Worm (Caenorhabditis elegans): Measurements from ENCODE around the gene srw-15.
"Not testable (repeated sequence)": the region's sequence is repeated elsewhere in the genome, so short reads cannot be mapped to it uniquely, and the experiment has no call there.

Gene srw-15

DNA sequence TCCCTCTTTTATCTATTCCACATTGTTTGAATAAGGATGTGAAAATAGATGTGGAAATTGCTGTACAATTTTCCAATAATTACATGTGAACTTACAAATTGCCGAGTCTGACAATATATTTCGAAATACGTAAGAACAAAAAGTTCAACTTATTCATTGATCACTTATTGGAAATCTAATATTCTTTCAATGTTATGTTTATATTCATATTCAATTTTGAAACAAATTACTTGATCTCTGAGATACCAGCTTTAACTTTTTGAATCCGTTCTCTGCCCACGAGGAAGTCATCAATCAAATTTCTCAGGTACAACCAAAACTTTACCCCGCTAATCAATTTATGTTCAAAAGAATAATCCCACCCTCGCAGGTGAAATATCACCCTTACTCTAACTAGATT, 15.2 kb upstream of the srw-15 start, which contains the start of gene sri-26:
sri-26 (plus strand) TSS at position 301 of the 400 bp plus-strand sequence.
- not testable (repeated sequence) for TF ChIP-seq pha-4, nhr-237, zip-8 (tag; optimal IDR thresholded peaks at IDR 0.05)

- no peak for TF ChIP-seq drap-1 (GFP tag; optimal IDR thresholded peaks at IDR 0.05)
- TF ChIP-seq nhr-2 (tag; optimal IDR thresholded peaks at IDR 0.05), result no peak
- no peak for TF ChIP-seq lin-13 (tag; optimal IDR thresholded peaks at IDR 0.05)
- TF ChIP-seq unc-62 (GFP tag; optimal IDR thresholded peaks at IDR 0.05), result no peak
- TF ChIP-seq unc-39 (tag; optimal IDR thresholded peaks at IDR 0.05), result no peak
- TF ChIP-seq M03D4.4 (tag; optimal IDR thresholded peaks at IDR 0.05), result no peak
- no peak for TF ChIP-seq cnd-1 (tag; optimal IDR thresholded peaks at IDR 0.05)
- TF ChIP-seq mep-1 (tag; optimal IDR thresholded peaks at IDR 0.05), result no peak
- no peak for TF ChIP-seq lsy-2 (tag; optimal IDR thresholded peaks at IDR 0.05)
- TF ChIP-seq flh-1 (GFP tag; optimal IDR thresholded peaks at IDR 0.05), result no peak
- TF ChIP-seq blmp-1 (tag; optimal IDR thresholded peaks at IDR 0.05), result no peak
- TF ChIP-seq zip-8 (tag; optimal IDR thresholded peaks at IDR 0.05), result no peak
- no peak for TF ChIP-seq sem-2 (GFP tag; optimal IDR thresholded peaks at IDR 0.05)
- no peak for TF ChIP-seq elt-3 (tag; optimal IDR thresholded peaks at IDR 0.05)
These were observed 13.6 kb upstream of the srw-15 start, which contains the start of gene sri-25 for ce11 chrV:15216705-15217104. Gene sri-25 (plus strand): TSS chrV:15217005.

ce11 chrV:15221330-15221729, 9.0 kb upstream of the srw-15 start, which contains the start of gene irld-25:
Gene irld-25 (plus strand): TSS chrV:15221630.
- TF ChIP-seq ceh-39 (tag; optimal IDR thresholded peaks at IDR 0.05) (no peak), mls-2 (tag; optimal IDR thresholded peaks at IDR 0.05) (no peak)

- TF ChIP-seq snpc-4 (tag; optimal IDR thresholded peaks at IDR 0.05), result no peak
- no peak for TF ChIP-seq mls-2 (tag; optimal IDR thresholded peaks at IDR 0.05)
- TF ChIP-seq nhr-12 (tag; optimal IDR thresholded peaks at IDR 0.05), result no peak
- TF ChIP-seq M03D4.4 (tag; optimal IDR thresholded peaks at IDR 0.05), result no peak
- TF ChIP-seq pha-4 (tag; optimal IDR thresholded peaks at IDR 0.05), result no peak
- TF ChIP-seq zip-8 (tag; optimal IDR thresholded peaks at IDR 0.05), result no peak
- TF ChIP-seq nhr-2 (tag; optimal IDR thresholded peaks at IDR 0.05), result no peak
- TF ChIP-seq cnd-1 (tag; optimal IDR thresholded peaks at IDR 0.05), result no peak
- no peak for TF ChIP-seq nhr-237 (tag; optimal IDR thresholded peaks at IDR 0.05)
- TF ChIP-seq elt-3 (tag; optimal IDR thresholded peaks at IDR 0.05), result no peak
- no peak for TF ChIP-seq ceh-83 (GFP tag; optimal IDR thresholded peaks at IDR 0.05)
- TF ChIP-seq ces-1 (GFP tag; optimal IDR thresholded peaks at IDR 0.05), result no peak
- TF ChIP-seq unc-62 (GFP tag; optimal IDR thresholded peaks at IDR 0.05), result no peak
- no peak for TF ChIP-seq blmp-1 (tag; optimal IDR thresholded peaks at IDR 0.05)
- no peak for TF ChIP-seq mab-5 (tag; optimal IDR thresholded peaks at IDR 0.05)
- no peak for TF ChIP-seq drap-1 (GFP tag; optimal IDR thresholded peaks at IDR 0.05)
- no peak for TF ChIP-seq unc-39 (tag; optimal IDR thresholded peaks at IDR 0.05)
- no peak for TF ChIP-seq unc-120 (tag; optimal IDR thresholded peaks at IDR 0.05; ENCODE audit: poor library complexity, severe bottlenecking)
These were observed 6.7 kb upstream of the srw-15 start, which contains the start of gene srw-24 for ce11 chrV:15223668-15224067. Gene srw-24 (plus strand): TSS chrV:15223968.

ce11 chrV:15225650-15226049, 4.7 kb upstream of the srw-15 start, which contains the start of gene srw-14:
Gene srw-14 (plus strand): TSS chrV:15225950.
- TF ChIP-seq nhr-76 (tag; optimal IDR thresholded peaks at IDR 0.05) (no peak), pha-4 (tag; optimal IDR thresholded peaks at IDR 0.05) (no peak), ceh-39 (tag; optimal IDR thresholded peaks at IDR 0.05) (no peak), nhr-2 (tag; optimal IDR thresholded peaks at IDR 0.05) (no peak), nhr-28 (tag; optimal IDR thresholded peaks at IDR 0.05) (no peak), blmp-1 (tag; optimal IDR thresholded peaks at IDR 0.05) (no peak), elt-3 (tag; optimal IDR thresholded peaks at IDR 0.05) (no peak), ztf-11 (tag; optimal IDR thresholded peaks at IDR 0.05) (no peak), mep-1 (tag; optimal IDR thresholded peaks at IDR 0.05) (no peak), mab-5 (tag; optimal IDR thresholded peaks at IDR 0.05) (no peak), lsy-2 (tag; optimal IDR thresholded peaks at IDR 0.05) (no peak), flh-1 (GFP tag; optimal IDR thresholded peaks at IDR 0.05) (no peak), unc-120 (tag; optimal IDR thresholded peaks at IDR 0.05; ENCODE audit: poor library complexity, severe bottlenecking) (no peak), tbx-8 (GFP tag; optimal IDR thresholded peaks at IDR 0.05) (no peak), ces-1 (GFP tag; optimal IDR thresholded peaks at IDR 0.05) (no peak), unc-39 (tag; optimal IDR thresholded peaks at IDR 0.05) (no peak), elt-1 (tag; optimal IDR thresholded peaks at IDR 0.05; ENCODE audit: borderline replicate concordance, insufficient read depth) (no peak), nhr-237 (tag; optimal IDR thresholded peaks at IDR 0.05) (no peak), ceh-83 (GFP tag; optimal IDR thresholded peaks at IDR 0.05) (no peak)
